Worm (Caenorhabditis elegans): ENCODE measurements around the gene lys-4.

Gene lys-4

DNA sequence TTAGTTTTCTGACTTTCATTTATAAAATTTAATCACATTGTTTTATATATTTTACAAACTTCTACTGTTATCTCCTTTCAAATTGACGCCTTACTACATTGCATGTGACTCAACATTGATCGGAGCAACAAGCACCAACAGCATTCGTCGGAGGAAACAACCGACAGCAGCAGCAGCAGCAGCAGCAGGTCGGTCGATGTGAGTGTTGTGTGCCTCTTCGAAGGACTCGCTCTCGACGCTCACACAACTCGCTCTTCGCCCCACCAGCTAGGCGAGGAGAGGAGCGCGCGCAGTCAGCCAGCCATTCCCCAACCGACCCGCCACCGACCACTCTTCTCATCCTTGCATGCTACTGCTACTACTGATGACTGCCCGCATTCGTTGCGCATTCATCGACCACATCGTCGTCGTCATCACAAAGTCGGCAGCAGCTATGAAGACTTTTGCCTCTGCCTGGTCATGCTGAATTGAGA lies 39.0 kb downstream of the lys-4 start, which contains the start of gene F12F6.1 (continued):
- peak; percentile 95 for TF ChIP-seq set-16 (GFP tag; IDR thresholded peaks at IDR 0.05)
- TF ChIP-seq nhr-237 (tag; optimal IDR thresholded peaks at IDR 0.05) = no peak
- no peak for TF ChIP-seq mes-2 (tag; optimal IDR thresholded peaks at IDR 0.05; ENCODE audit: poor library complexity, severe bottlenecking)
- no peak for TF ChIP-seq nhr-10 (tag; optimal IDR thresholded peaks at IDR 0.05)
- no peak for TF ChIP-seq daf-16 (GFP tag; optimal IDR thresholded peaks at IDR 0.05)
- peak; percentile 45 for TF ChIP-seq daf-16 (tag; optimal IDR thresholded peaks at IDR 0.05)
- 0 out of 2 replicates have a peak, but pooled peaks have one; percentile 11 for TF ChIP-seq dmd-9 (GFP tag; IDR thresholded peaks at IDR 0.05)
- TF ChIP-seq dmd-8 (GFP tag; IDR thresholded peaks at IDR 0.05) = 0 out of 2 replicates have a peak, but pooled peaks have one; percentile 53
- peak; percentile 48 for TF ChIP-seq hlh-11 (tag; optimal IDR thresholded peaks at IDR 0.05)
- peak; percentile 27; the same call in 1 of the 2 replicates for TF ChIP-seq hmg-1.1 (GFP tag; IDR thresholded peaks at IDR 0.05)

- TF ChIP-seq daf-16 (GFP tag; optimal IDR thresholded peaks at IDR 0.05) = peak in 1 of 2 experiments; percentile 2
- peak; percentile 68 for TF ChIP-seq daf-16 (tag; optimal IDR thresholded peaks at IDR 0.05)
- TF ChIP-seq mdt-29 (GFP tag; IDR thresholded peaks at IDR 0.05) = no peak
- no peak for TF ChIP-seq tag-97 (GFP tag; IDR thresholded peaks at IDR 0.05)
- TF ChIP-seq F10B5.3 (tag; optimal IDR thresholded peaks at IDR 0.05) = no peak
- TF ChIP-seq Y48G9A.11 (GFP tag; IDR thresholded peaks at IDR 0.05) = no peak
- TF ChIP-seq skn-1 (tag; optimal IDR thresholded peaks at IDR 0.05) = no peak
- no peak for TF ChIP-seq ctbp-1 (GFP tag; IDR thresholded peaks at IDR 0.05)
- TF ChIP-seq ceh-28 (tag; optimal IDR thresholded peaks at IDR 0.05) = no peak
- TF ChIP-seq ceh-32 (tag; optimal IDR thresholded peaks at IDR 0.05; ENCODE audit: poor library complexity) = no peak
- no peak for TF ChIP-seq nhr-237 (tag; optimal IDR thresholded peaks at IDR 0.05)
- no peak for TF ChIP-seq unc-62 (GFP tag; optimal IDR thresholded peaks at IDR 0.05 in 1 of 2)
- no peak for TF ChIP-seq unc-62 (tag; optimal IDR thresholded peaks at IDR 0.05)
- TF ChIP-seq mes-2 (tag; optimal IDR thresholded peaks at IDR 0.05; ENCODE audit: poor library complexity, severe bottlenecking) = no peak
- no peak for TF ChIP-seq zip-2 (tag; optimal IDR thresholded peaks at IDR 0.05)
- TF ChIP-seq F26F4.8 (GFP tag; conservative IDR thresholded peaks at IDR 0.05) = no peak
- no peak for TF ChIP-seq zip-11 (GFP tag; IDR thresholded peaks at IDR 0.05)
- TF ChIP-seq R02D3.7 (tag; optimal IDR thresholded peaks at IDR 0.05) = no peak
- TF ChIP-seq daf-19 (GFP tag; conservative IDR thresholded peaks at IDR 0.05) = no peak
- no peak for TF ChIP-seq fkh-10 (GFP tag; optimal IDR thresholded peaks at IDR 0.05)
- no peak for TF ChIP-seq vab-7 (GFP tag; IDR thresholded peaks at IDR 0.05)
- TF ChIP-seq ces-1 (GFP tag; optimal IDR thresholded peaks at IDR 0.05) = no peak
- TF ChIP-seq mxl-3 (GFP tag; optimal IDR thresholded peaks at IDR 0.05) = no peak
- no peak for TF ChIP-seq ceh-62 (tag; optimal IDR thresholded peaks at IDR 0.05)
- TF ChIP-seq gei-8 (GFP tag; optimal IDR thresholded peaks at IDR 0.05) = no peak
- no peak for TF ChIP-seq F44E2.7 (GFP tag; IDR thresholded peaks at IDR 0.05)
- 0 out of 2 replicates have a peak, but pooled peaks have one; percentile 24 for TF ChIP-seq egl-43 (GFP tag; IDR thresholded peaks at IDR 0.05)
- no peak for TF ChIP-seq snpc-4 (tag; optimal IDR thresholded peaks at IDR 0.05)
- TF ChIP-seq saeg-2 (GFP tag; IDR thresholded peaks at IDR 0.05) = no peak
- TF ChIP-seq set-16 (GFP tag; IDR thresholded peaks at IDR 0.05) = peak; percentile 84
- no peak for TF ChIP-seq ZK546.5 (tag; optimal IDR thresholded peaks at IDR 0.05)
- no peak for TF ChIP-seq daf-8 (GFP tag; IDR thresholded peaks at IDR 0.05)
- TF ChIP-seq D1046.2 (GFP tag; IDR thresholded peaks at IDR 0.05) = no peak
- no peak for TF ChIP-seq madf-9 (GFP tag; conservative IDR thresholded peaks at IDR 0.05)
- TF ChIP-seq egl-27 (tag; optimal IDR thresholded peaks at IDR 0.05) = no peak
- no peak for TF ChIP-seq dmd-9 (GFP tag; IDR thresholded peaks at IDR 0.05)
- no peak for TF ChIP-seq mep-1 (tag; optimal IDR thresholded peaks at IDR 0.05)
- peak; percentile 78 for TF ChIP-seq pqm-1 (tag; optimal IDR thresholded peaks at IDR 0.05)
- TF ChIP-seq spr-3 (GFP tag; optimal IDR thresholded peaks at IDR 0.05) = no peak
- no peak for TF ChIP-seq php-3 (GFP tag; IDR thresholded peaks at IDR 0.05)
- TF ChIP-seq dmd-8 (GFP tag; IDR thresholded peaks at IDR 0.05) = no peak
- TF ChIP-seq lsy-2 (tag; optimal IDR thresholded peaks at IDR 0.05) = no peak
- TF ChIP-seq nhr-28 (tag; optimal IDR thresholded peaks at IDR 0.05) = peak; percentile 58
- TF ChIP-seq rbr-2 (tag; optimal IDR thresholded peaks at IDR 0.05) = no peak
- no peak for TF ChIP-seq madf-5 (GFP tag; IDR thresholded peaks at IDR 0.05)
These were observed 40.4 kb downstream of the lys-4 start for ce11 chrIV:11582450-11583166.

All from whole organism, L4 larva.